Worm (Caenorhabditis elegans): ENCODE data around the gene srz-14.

DNA sequence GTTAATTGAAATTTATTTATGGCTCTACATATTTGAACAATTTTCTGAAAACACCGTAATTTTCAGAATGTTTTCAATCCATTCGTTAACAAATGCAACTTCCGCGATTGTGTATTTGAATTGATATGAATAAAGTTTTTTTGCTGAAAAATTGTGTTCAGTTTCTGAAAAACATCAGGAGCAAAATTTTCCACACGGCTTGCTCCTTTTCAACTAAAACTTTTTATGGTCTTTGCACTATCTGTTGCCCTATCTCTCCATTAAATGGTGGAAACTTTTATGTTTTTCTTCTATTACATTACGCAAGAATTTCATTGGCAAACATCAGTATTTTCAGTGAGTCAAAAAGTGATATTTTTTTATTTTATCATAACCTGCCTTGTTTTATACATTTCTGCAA lies 34.7 kb upstream of the srz-14 start, which contains the start of gene F10A3.4:
- TF ChIP-seq lin-39 (tag; optimal IDR thresholded peaks at IDR 0.05) (no peak), ZK546.5 (tag; optimal IDR thresholded peaks at IDR 0.05) (no peak), aly-2 (tag; optimal IDR thresholded peaks at IDR 0.05) (no peak), ama-1 (optimal IDR thresholded peaks at IDR 0.05) (no peak)

All from whole organism, L3 larva.